Worm (Caenorhabditis elegans): ENCODE results near the gene dars-1.

The dars-1 gene

DNA sequence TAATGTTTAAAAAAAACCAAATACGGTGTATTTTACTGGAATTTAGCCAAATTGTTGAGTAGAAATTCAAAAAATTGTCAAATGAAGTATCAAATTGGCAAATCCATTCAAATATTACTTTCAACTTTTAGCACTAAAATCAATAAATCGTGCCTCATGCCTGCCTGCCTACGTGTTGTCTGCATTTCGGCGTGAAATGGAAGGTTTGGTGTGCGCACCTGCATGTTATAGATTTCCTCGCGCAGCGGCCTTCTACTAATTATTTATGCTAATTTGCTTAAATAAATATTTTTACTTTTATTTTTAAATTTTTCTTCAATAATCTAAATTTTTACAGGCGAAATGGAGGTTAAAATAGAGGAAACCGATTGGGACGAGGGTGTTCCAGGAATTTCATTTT, 37.8 kb upstream of the dars-1 start, which contains the start of gene ZK1098.2 (continued):
- TF ChIP-seq jun-1 (tag; optimal IDR thresholded peaks at IDR 0.05) (no peak), ztf-11 (tag; optimal IDR thresholded peaks at IDR 0.05) (no peak), F16B12.6 (tag; optimal IDR thresholded peaks at IDR 0.05) (peak; percentile 80), nhr-90 (tag; optimal IDR thresholded peaks at IDR 0.05; ENCODE audit: poor library complexity) (no peak), swsn-7 (tag; optimal IDR thresholded peaks at IDR 0.05) (no peak), mep-1 (tag; optimal IDR thresholded peaks at IDR 0.05) (peak; percentile 68), fkh-10 (GFP tag; optimal IDR thresholded peaks at IDR 0.05) (no peak), ceh-90 (tag; optimal IDR thresholded peaks at IDR 0.05) (no peak), mef-2 (tag; optimal IDR thresholded peaks at IDR 0.05) (no peak), nhr-237 (tag; optimal IDR thresholded peaks at IDR 0.05) (no peak), efl-3 (GFP tag; optimal IDR thresholded peaks at IDR 0.05) (no peak), egl-27 (tag; optimal IDR thresholded peaks at IDR 0.05) (no peak), nhr-85 (tag) (no peak), lsy-2 (tag; optimal IDR thresholded peaks at IDR 0.05) (peak; percentile 30 to 53), ceh-63 (GFP tag; optimal IDR thresholded peaks at IDR 0.05) (no peak), nhr-20 (tag; optimal IDR thresholded peaks at IDR 0.05) (no peak), unc-98 (GFP tag; IDR thresholded peaks at IDR 0.05) (no peak), zip-4 (GFP tag; optimal IDR thresholded peaks at IDR 0.05) (no peak), dpl-1 (GFP tag; optimal IDR thresholded peaks at IDR 0.05) (peak in 1 of 3 experiments; percentile 42), mdl-1 (tag; optimal IDR thresholded peaks at IDR 0.05) (no peak), irx-1 (tag; optimal IDR thresholded peaks at IDR 0.05) (no peak), lin-13 (GFP tag; optimal IDR thresholded peaks at IDR 0.05) (no peak), ceh-8 (GFP tag; optimal IDR thresholded peaks at IDR 0.05) (no peak), lin-15B (tag; optimal IDR thresholded peaks at IDR 0.05) (no peak), tbx-2 (tag; optimal IDR thresholded peaks at IDR 0.05) (no peak), ama-1 (optimal IDR thresholded peaks at IDR 0.05) (no peak), vab-15 (tag; optimal IDR thresholded peaks at IDR 0.05) (no peak), nhr-84 (tag; optimal IDR thresholded peaks at IDR 0.05) (no peak), lin-39 (tag; optimal IDR thresholded peaks at IDR 0.05) (no peak), pqm-1 (tag; optimal IDR thresholded peaks at IDR 0.05) (no peak), rnt-1 (tag; optimal IDR thresholded peaks at IDR 0.05) (no peak), fkh-4 (tag; optimal IDR thresholded peaks at IDR 0.05; ENCODE audit: borderline replicate concordance) (no peak), nhr-47 (tag; optimal IDR thresholded peaks at IDR 0.05) (no peak), elt-2 (tag; optimal IDR thresholded peaks at IDR 0.05) (no peak), lin-35 (GFP tag; optimal IDR thresholded peaks at IDR 0.05) (peak; percentile 22 to 32), ceh-88 (GFP tag; IDR thresholded peaks at IDR 0.05) (no peak), sup-37 (GFP tag; optimal IDR thresholded peaks at IDR 0.05) (no peak), snu-23 (GFP tag; optimal IDR thresholded peaks at IDR 0.05) (peak; percentile 23), skn-1 (tag; optimal IDR thresholded peaks at IDR 0.05) (peak; percentile 1), nhr-11 (tag; optimal IDR thresholded peaks at IDR 0.05) (no peak), lir-3 (tag; optimal IDR thresholded peaks at IDR 0.05; ENCODE audit: poor library complexity) (no peak), lin-14 (GFP tag; optimal IDR thresholded peaks at IDR 0.05) (no peak), isw-1 (GFP tag; IDR thresholded peaks at IDR 0.05) (no peak), C04F5.9 (tag; optimal IDR thresholded peaks at IDR 0.05) (no peak), ets-5 (GFP tag; IDR thresholded peaks at IDR 0.05) (no peak), C16A3.4 (tag; optimal IDR thresholded peaks at IDR 0.05) (peak; percentile 28), ceh-82 (tag; optimal IDR thresholded peaks at IDR 0.05) (no peak), fkh-8 (tag; optimal IDR thresholded peaks at IDR 0.05) (no peak), fos-1 (tag; optimal IDR thresholded peaks at IDR 0.05) (no peak), hlh-17 (GFP tag; optimal IDR thresholded peaks at IDR 0.05; ENCODE audit: borderline replicate concordance) (no peak), dsc-1 (tag; optimal IDR thresholded peaks at IDR 0.05) (no peak), elt-3 (tag; optimal IDR thresholded peaks at IDR 0.05) (peak in 1 of 6 experiments; percentile 7), sptf-1 (tag; optimal IDR thresholded peaks at IDR 0.05) (no peak), nhr-12 (tag; optimal IDR thresholded peaks at IDR 0.05) (no peak)
